Worm (Caenorhabditis elegans) whole organism, L1 larva: Measurements from ENCODE around the gene C52B9.19.
A peak's percentile ranks its signal among the peaks of the same experiment; 100 is the strongest.

Experiments used
- C16A3.4 ChIP-seq: fragments of 150-350 bp; optimal IDR thresholded peaks from 2 replicates; lab custom pipeline; 2014; ENCODE audit warnings: missing biosample characterization, missing genetic modification characterization
- F16B12.6 ChIP-seq: fragments of 150-350 bp; optimal IDR thresholded peaks from 2 replicates; lab custom pipeline; 2014; ENCODE audit warnings: missing biosample characterization, missing genetic modification characterization
- Y116A8C.19 ChIP-seq: sonication (generic microtip); optimal IDR thresholded peaks from 2 replicates; lab custom pipeline; 2016; ENCODE audit warnings: missing compliant biosample characterization, missing genetic modification characterization, borderline replicate concordance
- aha-1 ChIP-seq: fragments of 150-350 bp; optimal IDR thresholded peaks from 2 replicates; lab custom pipeline; 2014; ENCODE audit warnings: missing biosample characterization, missing genetic modification characterization
- alr-1 ChIP-seq: fragments of 200-800 bp; sonication (Bioruptor generic); optimal IDR thresholded peaks from 2 replicates; lab custom pipeline; 2018; ENCODE audit warnings: borderline replicate concordance, mild to moderate bottlenecking, missing genetic modification characterization, missing compliant biosample characterization
- ceh-8 ChIP-seq: fragments of 200-800 bp; sonication (Bioruptor generic); optimal IDR thresholded peaks from 2 replicates; lab custom pipeline; 2018; ENCODE audit warnings: mild to moderate bottlenecking, missing genetic modification characterization, moderate library complexity, missing compliant biosample characterization
- ceh-82 ChIP-seq, 3 experiments: fragments of 150-350 bp in 1 of 3; sonication (generic microtip) in 2 of 3; optimal IDR thresholded peaks; 2 replicates each; lab custom pipeline; 2014 to 2017; ENCODE audit warnings: missing biosample characterization in 3 of 3, missing genetic modification characterization in 3 of 3
- ceh-90 ChIP-seq: sonication (generic microtip); optimal IDR thresholded peaks from 2 replicates; lab custom pipeline; 2016; ENCODE audit warnings: missing genetic modification characterization, missing compliant biosample characterization
- dpl-1 ChIP-seq, 3 experiments: fragments of 150-350 bp in 2 of 3; sonication (generic microtip) in 1 of 3; optimal IDR thresholded peaks; 2 replicates each; lab custom pipeline; 2014 to 2017; ENCODE audit warnings: missing biosample characterization in 3 of 3, missing genetic modification characterization in 3 of 3, missing genetic modification reagents in 3 of 3
- efl-1 ChIP-seq, 4 experiments: fragments of 150-350 bp; optimal IDR thresholded peaks in 3 of 4; peaks in 1 of 4; 1 replicate in 1 of 4; 2 replicates in 3 of 4; lab custom pipeline; 2014; ENCODE audit warnings: missing biosample characterization in 2 of 4, missing genetic modification characterization in 2 of 4, missing genetic modification reagents in 2 of 4
- egl-13 ChIP-seq: sonication (generic microtip); optimal IDR thresholded peaks from 2 replicates; lab custom pipeline; 2016; ENCODE audit warnings: missing genotype, missing genetic modification reagents, missing genetic modification characterization, missing compliant biosample characterization
- ets-5 ChIP-seq: fragments of 200-800 bp; sonication (Bioruptor generic); IDR thresholded peaks from 2 replicates; pipeline ENCODE4 v1.3.6; 2022; ENCODE audit warnings: missing genetic modification characterization, missing compliant biosample characterization
- fkh-10 ChIP-seq: sonication (generic microtip); optimal IDR thresholded peaks from 2 replicates; lab custom pipeline; 2017; ENCODE audit warnings: missing biosample characterization, missing genetic modification reagents, missing genetic modification characterization
- lin-14 ChIP-seq: fragments of 200-800 bp; sonication (Bioruptor generic); optimal IDR thresholded peaks from 2 replicates; lab custom pipeline; 2018; ENCODE audit warnings: mild to moderate bottlenecking, missing genetic modification characterization, moderate library complexity, missing compliant biosample characterization
- lir-3 ChIP-seq: sonication (generic microtip); optimal IDR thresholded peaks from 2 replicates; lab custom pipeline; 2016; ENCODE audit warnings: mild to moderate bottlenecking, missing genetic modification characterization, moderate library complexity, missing compliant biosample characterization; ENCODE audit not compliant: poor library complexity
- mab-9 ChIP-seq: fragments of 200-800 bp; sonication (Bioruptor generic); IDR thresholded peaks from 2 replicates; pipeline ENCODE4 v1.3.6; 2022; ENCODE audit warnings: missing genetic modification reagents, missing genetic modification characterization, missing compliant biosample characterization
- mef-2 ChIP-seq: fragments of 150-350 bp; optimal IDR thresholded peaks from 2 replicates; lab custom pipeline; 2014; ENCODE audit warnings: missing biosample characterization, missing genetic modification characterization
- nhr-11 ChIP-seq: fragments of 150-350 bp; optimal IDR thresholded peaks from 2 replicates; lab custom pipeline; 2014; ENCODE audit warnings: missing biosample characterization, missing genetic modification characterization
- nhr-20 ChIP-seq: sonication (generic microtip); optimal IDR thresholded peaks from 2 replicates; lab custom pipeline; 2016; ENCODE audit warnings: mild to moderate bottlenecking, missing genetic modification characterization, missing compliant biosample characterization
- nhr-237 ChIP-seq: fragments of 150-350 bp; optimal IDR thresholded peaks from 2 replicates; lab custom pipeline; 2014; ENCODE audit warnings: missing biosample characterization, missing genetic modification characterization
- nhr-47 ChIP-seq: sonication (generic microtip); optimal IDR thresholded peaks from 2 replicates; lab custom pipeline; 2016; ENCODE audit warnings: mild to moderate bottlenecking, missing genetic modification characterization, moderate library complexity, missing compliant biosample characterization
- nhr-77 ChIP-seq: fragments of 150-350 bp; optimal IDR thresholded peaks from 2 replicates; lab custom pipeline; 2014; ENCODE audit warnings: missing biosample characterization, missing genetic modification characterization
- nhr-84 ChIP-seq: sonication (generic microtip); optimal IDR thresholded peaks from 2 replicates; lab custom pipeline; 2017; ENCODE audit warnings: missing biosample characterization, missing genetic modification characterization
- pag-3 ChIP-seq: sonication (generic microtip); optimal IDR thresholded peaks from 2 replicates; lab custom pipeline; 2017; ENCODE audit warnings: missing genetic modification characterization, mild to moderate bottlenecking, missing compliant biosample characterization, antibody characterized with exemption, borderline replicate concordance; ENCODE audit not compliant: insufficient read depth
- pax-3 ChIP-seq: fragments of 200-800 bp; sonication (Bioruptor generic); optimal IDR thresholded peaks from 2 replicates; lab custom pipeline; 2018; ENCODE audit warnings: mild to moderate bottlenecking, missing genetic modification characterization, moderate library complexity, missing compliant biosample characterization
- pqm-1 ChIP-seq: sonication (generic microtip); optimal IDR thresholded peaks from 3 replicates; lab custom pipeline; 2017; ENCODE audit warnings: missing biosample characterization, missing genetic modification characterization
- snu-23 ChIP-seq: sonication (generic microtip); optimal IDR thresholded peaks from 2 replicates; lab custom pipeline; 2016; ENCODE audit warnings: missing genetic modification characterization, missing compliant biosample characterization
- sup-37 ChIP-seq: fragments of 200-800 bp; sonication (Bioruptor generic); optimal IDR thresholded peaks from 2 replicates; lab custom pipeline; 2018; ENCODE audit warnings: mild to moderate bottlenecking, missing genetic modification characterization, missing compliant biosample characterization
- tlp-1 ChIP-seq: fragments of 150-350 bp; optimal IDR thresholded peaks from 2 replicates; lab custom pipeline; 2014; ENCODE audit warnings: missing biosample characterization, missing genetic modification characterization
- unc-130 ChIP-seq: fragments of 150-350 bp; optimal IDR thresholded peaks from 2 replicates; lab custom pipeline; 2017; ENCODE audit warnings: missing biosample characterization, missing genetic modification characterization, inconsistent platforms
- unc-98 ChIP-seq: fragments of 200-800 bp; sonication (Bioruptor generic); IDR thresholded peaks from 2 replicates; pipeline ENCODE4 v1.3.6; 2022; ENCODE audit warnings: missing genetic modification characterization, missing compliant biosample characterization
- ztf-11 ChIP-seq, 2 experiments: sonication (generic microtip); optimal IDR thresholded peaks; 2 replicates each; lab custom pipeline; 2016 to 2017; ENCODE audit warnings: missing genetic modification characterization in 2 of 2, missing biosample characterization in 1 of 2, missing compliant biosample characterization in 1 of 2

Gene C52B9.19

ce11 chrX:4317095-4317494 lies 34.7 kb downstream of the C52B9.19 start:
- TF ChIP-seq lin-14 (GFP tag; lab: Kevin White, UChicago), result peak; percentile 29
- TF ChIP-seq fkh-10, result peak; percentile 75
- no peak for TF ChIP-seq efl-1 (optimal IDR thresholded peaks at IDR 0.05; lab: Kevin White, UChicago)
- peak in 1 of 2 experiments; percentile 2 for TF ChIP-seq efl-1 (GFP tag; optimal IDR thresholded peaks at IDR 0.05 in 1 of 2; lab: Kevin White, UChicago)
- TF ChIP-seq C16A3.4, result no peak
- TF ChIP-seq nhr-20 (tag; lab: Kevin White, UChicago), result no peak
- no peak for TF ChIP-seq mab-9 (GFP tag; lab: Robert Waterston, UW)

ce11 chrX:4320563-4320962 lies 38.2 kb downstream of the C52B9.19 start, which contains the start of gene dop-6:
TSS of gene dop-6 (plus strand) at chrX:4320863.
- TF ChIP-seq mef-2 (tag; lab: Kevin White, UChicago) (no peak), snu-23 (GFP tag; lab: Kevin White, UChicago) (no peak), alr-1 (tag; lab: Kevin White, UChicago) (no peak), nhr-77 (tag; lab: Kevin White, UChicago) (no peak), pqm-1 (tag; lab: Kevin White, UChicago) (no peak), lir-3 (tag; lab: Kevin White, UChicago) (no peak), ztf-11 (tag; optimal IDR thresholded peaks at IDR 0.05; lab: Kevin White, UChicago) (no peak), nhr-84 (tag; lab: Kevin White, UChicago) (no peak), egl-13 (tag; lab: Kevin White, UChicago) (no peak), C16A3.4 (no peak)
- TF ChIP-seq, all 84 proteins: peak for 0

ce11 chrX:4322847-4323455 lies 40.6 kb downstream of the C52B9.19 start:
- TF ChIP-seq snu-23 (GFP tag; lab: Kevin White, UChicago), result no peak
- peak; percentile 54 for TF ChIP-seq lin-14 (GFP tag; lab: Kevin White, UChicago)
- TF ChIP-seq nhr-11 (tag; lab: Kevin White, UChicago), result no peak
- no peak for TF ChIP-seq pag-3
- TF ChIP-seq fkh-10, result peak; percentile 64
- no peak for TF ChIP-seq nhr-47 (tag; lab: Kevin White, UChicago)
- no peak for TF ChIP-seq sup-37 (GFP tag; lab: Kevin White, UChicago)
- no peak for TF ChIP-seq nhr-84 (tag; lab: Kevin White, UChicago)
- TF ChIP-seq mef-2 (tag; lab: Kevin White, UChicago), result no peak
- TF ChIP-seq efl-1 (optimal IDR thresholded peaks at IDR 0.05; lab: Kevin White, UChicago), result no peak
- peak in 1 of 2 experiments; percentile 88 for TF ChIP-seq efl-1 (GFP tag; optimal IDR thresholded peaks at IDR 0.05 in 1 of 2; lab: Kevin White, UChicago)

- no peak for TF ChIP-seq fkh-10
- TF ChIP-seq unc-130 (tag; lab: Kevin White, UChicago), result no peak
- no peak for TF ChIP-seq aha-1 (tag; lab: Kevin White, UChicago)
- TF ChIP-seq pax-3 (tag; lab: Kevin White, UChicago), result no peak
- no peak for TF ChIP-seq dpl-1 (GFP tag; optimal IDR thresholded peaks at IDR 0.05; lab: Kevin White, UChicago)
- TF ChIP-seq sup-37 (GFP tag; lab: Kevin White, UChicago), result no peak
- TF ChIP-seq F16B12.6 (tag; lab: Kevin White, UChicago), result no peak
- no peak for TF ChIP-seq mef-2 (tag; lab: Kevin White, UChicago)
- no peak for TF ChIP-seq ceh-82 (tag; optimal IDR thresholded peaks at IDR 0.05; lab: Kevin White, UChicago)
- TF ChIP-seq C16A3.4, result no peak
- no peak for TF ChIP-seq tlp-1
- TF ChIP-seq unc-98 (GFP tag; lab: Robert Waterston, UW), result no peak
- TF ChIP-seq ceh-8, result no peak
- no peak for TF ChIP-seq nhr-237 (tag; lab: Kevin White, UChicago)
- TF ChIP-seq ceh-90, result no peak
- TF ChIP-seq Y116A8C.19 (tag; lab: Kevin White, UChicago), result no peak
- no peak for TF ChIP-seq pqm-1 (tag; lab: Kevin White, UChicago)
- TF ChIP-seq efl-1 (optimal IDR thresholded peaks at IDR 0.05; lab: Kevin White, UChicago), result no peak
- no peak for TF ChIP-seq efl-1 (GFP tag; optimal IDR thresholded peaks at IDR 0.05 in 1 of 2; lab: Kevin White, UChicago)
- no peak for TF ChIP-seq ets-5 (GFP tag; lab: Robert Waterston, UW)
Observed at ce11 chrX:4328816-4329215, 46.5 kb downstream of the C52B9.19 start, which contains the start of gene C24A8.5. TSS of gene C24A8.5 (minus strand) at chrX:4328916.
